Fruit fly (Drosophila melanogaster): Measurements from ENCODE around the gene CG17261.

CG17261 gene

DNA sequence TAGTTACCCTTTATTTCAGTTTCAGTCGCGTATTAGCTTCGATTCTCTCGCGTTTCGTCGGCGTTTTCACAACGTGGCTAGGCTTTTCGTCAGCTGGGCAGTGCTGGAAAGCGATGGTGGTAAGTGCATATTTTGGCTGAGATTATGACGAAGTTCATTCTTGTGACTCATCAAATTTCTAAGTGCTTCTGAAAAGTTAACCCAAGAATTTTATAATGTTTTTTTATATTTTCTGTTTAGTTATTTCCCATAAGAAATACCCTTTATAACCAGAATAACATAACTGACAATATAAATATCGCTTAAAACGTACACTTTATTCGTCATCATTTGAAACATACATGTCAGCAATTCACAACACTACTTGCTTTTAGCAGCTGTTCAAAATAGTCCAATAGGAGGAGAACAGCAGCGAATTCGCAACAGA, 5.2 kb upstream of the CG17261 start, which contains the start of the genes CG17260 and SerRS (continued):
- TF ChIP-seq CG16815 (GFP tag; optimal IDR thresholded peaks at IDR 0.05), result peak; percentile 91
- TF ChIP-seq Sry-β (GFP tag; optimal IDR thresholded peaks at IDR 0.05), result peak; percentile 42
- TF ChIP-seq CG9215 (GFP tag; IDR thresholded peaks at IDR 0.05), result peak; percentile 94
- TF ChIP-seq HHEX (GFP tag; optimal IDR thresholded peaks at IDR 0.05), result peak; percentile 87
- TF ChIP-seq B-H2 (GFP tag; optimal IDR thresholded peaks at IDR 0.05), result peak; percentile 85
- no peak for TF ChIP-seq hth (optimal IDR thresholded peaks at IDR 0.05)
- no peak for TF ChIP-seq CG17568 (GFP tag; optimal IDR thresholded peaks at IDR 0.05)
- TF ChIP-seq CTCF (GFP tag; optimal IDR thresholded peaks at IDR 0.05), result peak; percentile 37
- peak; percentile 64 for TF ChIP-seq CG17802 (tag; optimal IDR thresholded peaks at IDR 0.05)
- no peak for TF ChIP-seq corto (GFP tag; optimal IDR thresholded peaks at IDR 0.05)
- peak; percentile 95 for TF ChIP-seq CG12391 (tag; optimal IDR thresholded peaks at IDR 0.05)
- no peak for TF ChIP-seq tna (GFP tag; IDR thresholded peaks at IDR 0.05; ENCODE audit: partially characterized antibody)
- TF ChIP-seq CG9817 (tag; optimal IDR thresholded peaks at IDR 0.05), result peak; percentile 95
- no peak for TF ChIP-seq usp (GFP tag; optimal IDR thresholded peaks at IDR 0.05)
- peak; percentile 78 for TF ChIP-seq CG7987 (GFP tag; optimal IDR thresholded peaks at IDR 0.05)
- peak; percentile 37 for TF ChIP-seq ac (GFP tag; optimal IDR thresholded peaks at IDR 0.05)
- peak; percentile 93 for TF ChIP-seq CG12659 (GFP tag; optimal IDR thresholded peaks at IDR 0.05)
- peak; percentile 91 for TF ChIP-seq CG14710 (tag; optimal IDR thresholded peaks at IDR 0.05)
- peak; percentile 83 for TF ChIP-seq Awh (GFP tag; IDR thresholded peaks at IDR 0.05)
- TF ChIP-seq lab (GFP tag; optimal IDR thresholded peaks at IDR 0.05), result peak; percentile 94
- TF ChIP-seq GATAe (GFP tag; conservative IDR thresholded peaks at IDR 0.05), result peak; percentile 75
- peak; percentile 33 for TF ChIP-seq CG17912 (GFP tag; optimal IDR thresholded peaks at IDR 0.05)
- peak; percentile 81 for TF ChIP-seq CG4328 (GFP tag; optimal IDR thresholded peaks at IDR 0.05)
- TF ChIP-seq CG7357 (GFP tag; IDR thresholded peaks at IDR 0.05), result peak; percentile 86
- TF ChIP-seq lilli (GFP tag; optimal IDR thresholded peaks at IDR 0.05), result peak; percentile 97
- peak; percentile 91 for TF ChIP-seq CG14014 (GFP tag; IDR thresholded peaks at IDR 0.05)
- TF ChIP-seq Deaf1 (tag; optimal IDR thresholded peaks at IDR 0.05), result peak; percentile 81
- peak; percentile 98 for TF ChIP-seq Med (GFP tag)
- TF ChIP-seq Ada2b (GFP tag; IDR thresholded peaks at IDR 0.05), result peak; percentile 91
- no peak for TF ChIP-seq bigmax (GFP tag; optimal IDR thresholded peaks at IDR 0.05)
- peak; percentile 77 for TF ChIP-seq CG43689 (GFP tag; IDR thresholded peaks at IDR 0.05)
- TF ChIP-seq bbx (GFP tag; IDR thresholded peaks at IDR 0.05; ENCODE audit: partially characterized antibody), result no peak
- TF ChIP-seq Hand (GFP tag; optimal IDR thresholded peaks at IDR 0.05), result peak; percentile 26
- TF ChIP-seq CG8281 (tag; optimal IDR thresholded peaks at IDR 0.05), result peak; percentile 70
- TF ChIP-seq CG14965 (GFP tag; optimal IDR thresholded peaks at IDR 0.05; ENCODE audit: borderline replicate concordance), result no peak
- TF ChIP-seq fd64A (GFP tag; optimal IDR thresholded peaks at IDR 0.05), result no peak
- TF ChIP-seq Sox102F (GFP tag; optimal IDR thresholded peaks at IDR 0.05), result peak; percentile 93
- peak; percentile 97 for TF ChIP-seq pum (GFP tag; optimal IDR thresholded peaks at IDR 0.05)
- TF ChIP-seq PHDP (tag; optimal IDR thresholded peaks at IDR 0.05), result peak; percentile 89
- peak; percentile 93 for TF ChIP-seq CG13775 (GFP tag; optimal IDR thresholded peaks at IDR 0.05)
- peak; percentile 94 for TF ChIP-seq CG2678 (tag; optimal IDR thresholded peaks at IDR 0.05)
- TF ChIP-seq CG16779 (GFP tag; IDR thresholded peaks at IDR 0.05), result peak; percentile 56; the same call in 1 of the 2 replicates
- TF ChIP-seq CG2875 (GFP tag; optimal IDR thresholded peaks at IDR 0.05), result peak; percentile 75
- TF ChIP-seq H2.0 (GFP tag; IDR thresholded peaks at IDR 0.05), result peak; percentile 86
- peak; percentile 96 for TF ChIP-seq pnt (GFP tag; optimal IDR thresholded peaks at IDR 0.05)
- TF ChIP-seq CG33213 (GFP tag; optimal IDR thresholded peaks at IDR 0.05), result peak; percentile 84
- peak; percentile 91 for TF ChIP-seq CG18262 (tag; optimal IDR thresholded peaks at IDR 0.05)
- TF ChIP-seq CG14860 (GFP tag; IDR thresholded peaks at IDR 0.05; ENCODE audit: partially characterized antibody), result no peak
- TF ChIP-seq Meics (GFP tag; optimal IDR thresholded peaks at IDR 0.05), result peak; percentile 100
- peak; percentile 90 for TF ChIP-seq Side (GFP tag; optimal IDR thresholded peaks at IDR 0.05)
- TF ChIP-seq her (GFP tag; optimal IDR thresholded peaks at IDR 0.05), result peak; percentile 70
